Fruit fly (Drosophila melanogaster): Measurements from ENCODE around the gene CG13082.
A peak's percentile ranks its signal among the peaks of the same experiment; 100 is the strongest.

The CG13082 gene

DNA sequence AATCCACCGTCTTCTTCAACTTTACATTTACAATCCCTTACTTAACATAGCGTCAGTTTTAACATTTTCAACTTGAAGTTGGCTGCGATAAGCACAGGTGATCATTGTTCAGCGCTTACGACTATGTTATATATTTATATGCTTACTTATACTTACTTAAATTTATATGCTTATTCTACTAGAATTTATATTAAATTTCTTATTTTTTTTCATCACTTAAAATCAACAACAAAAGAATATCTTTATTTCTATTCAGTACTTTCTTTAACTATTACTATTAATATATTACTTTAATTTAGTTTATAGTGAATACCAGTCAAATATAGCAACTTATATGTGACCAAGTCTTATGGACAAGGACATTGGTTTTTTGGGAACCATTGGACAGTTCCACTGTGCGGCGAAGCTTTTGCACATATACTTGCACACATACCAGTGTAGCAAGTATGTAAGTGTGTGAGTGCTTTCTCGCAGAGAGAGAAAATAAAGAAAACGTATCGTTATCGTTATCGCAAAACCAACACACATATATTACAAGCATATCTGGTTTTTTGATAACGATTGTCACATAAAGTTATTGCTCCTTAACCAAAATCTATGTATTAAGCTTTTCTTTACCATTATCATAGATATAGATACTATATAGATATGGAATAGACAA is 20.9 kb upstream of the CG13082 start, which contains the start of gene Hasp (continued):
- TF ChIP-seq CG1024 (GFP tag; IDR thresholded peaks at IDR 0.05) (peak; percentile 3; the same call in 1 of the 2 replicates), CG14860 (GFP tag; IDR thresholded peaks at IDR 0.05; ENCODE audit: partially characterized antibody) (peak; percentile 83), h (optimal IDR thresholded peaks at IDR 0.05) (no peak), CG30020 (tag; optimal IDR thresholded peaks at IDR 0.05) (peak; percentile 2), CG14014 (GFP tag; IDR thresholded peaks at IDR 0.05) (peak; percentile 63; the same call in 1 of the 2 replicates), ewg (GFP tag; optimal IDR thresholded peaks at IDR 0.05) (peak; percentile 41), insv (GFP tag; optimal IDR thresholded peaks at IDR 0.05) (no peak), mirr (GFP tag; optimal IDR thresholded peaks at IDR 0.05) (peak; percentile 8), CG18599 (GFP tag; optimal IDR thresholded peaks at IDR 0.05) (peak; percentile 53), CG3838 (GFP tag; optimal IDR thresholded peaks at IDR 0.05) (no peak), C15 (GFP tag; IDR thresholded peaks at IDR 0.05) (peak; percentile 16; the same call in 1 of the 3 replicates), tgo (GFP tag; IDR thresholded peaks at IDR 0.05) (peak; percentile 67; the same call in 2 of the 3 replicates), Dp (GFP tag; optimal IDR thresholded peaks at IDR 0.05) (peak; percentile 7), CG9817 (tag; optimal IDR thresholded peaks at IDR 0.05) (no peak), CG16815 (GFP tag; optimal IDR thresholded peaks at IDR 0.05) (no peak), inv (GFP tag; IDR thresholded peaks at IDR 0.05; ENCODE audit: partially characterized antibody) (peak; percentile 28; the same call in 1 of the 2 replicates), ro (GFP tag; IDR thresholded peaks at IDR 0.05) (0 out of 2 replicates have a peak, but pooled peaks have one; percentile 19), vvl (GFP tag; IDR thresholded peaks at IDR 0.05) (peak; percentile 83), HHEX (GFP tag; optimal IDR thresholded peaks at IDR 0.05) (peak; percentile 39), tna (GFP tag; IDR thresholded peaks at IDR 0.05; ENCODE audit: partially characterized antibody) (peak; percentile 96), fd102C (GFP tag; optimal IDR thresholded peaks at IDR 0.05) (no peak), Dfd (GFP tag; optimal IDR thresholded peaks at IDR 0.05) (no peak), CG6791 (GFP tag; IDR thresholded peaks at IDR 0.05; ENCODE audit: partially characterized antibody) (peak; percentile 83), CG10147 (GFP tag; optimal IDR thresholded peaks at IDR 0.05) (peak; percentile 52), aop (GFP tag; IDR thresholded peaks at IDR 0.05) (no peak), Ada2b (GFP tag; IDR thresholded peaks at IDR 0.05) (0 out of 2 replicates have a peak, but pooled peaks have one; percentile 23), p53 (GFP tag; optimal IDR thresholded peaks at IDR 0.05) (no peak), dati (GFP tag; IDR thresholded peaks at IDR 0.05) (no peak), CG31388 (GFP tag; optimal IDR thresholded peaks at IDR 0.05) (no peak), CG9437 (GFP tag; optimal IDR thresholded peaks at IDR 0.05) (peak; percentile 12), CG18764 (GFP tag; optimal IDR thresholded peaks at IDR 0.05) (no peak), ap (GFP tag; IDR thresholded peaks at IDR 0.05) (peak; percentile 50), emc (GFP tag; optimal IDR thresholded peaks at IDR 0.05) (no peak), Dip2 (GFP tag; IDR thresholded peaks at IDR 0.05) (no peak), Lim3 (GFP tag; IDR thresholded peaks at IDR 0.05) (no peak), CG7556 (GFP tag; optimal IDR thresholded peaks at IDR 0.05) (peak; percentile 28), CG34224 (GFP tag; IDR thresholded peaks at IDR 0.05; ENCODE audit: partially characterized antibody) (peak; percentile 87), CG2202 (tag; optimal IDR thresholded peaks at IDR 0.05) (peak; percentile 22), Nf-YB (GFP tag; optimal IDR thresholded peaks at IDR 0.05) (peak; percentile 10), Camta (GFP tag; optimal IDR thresholded peaks at IDR 0.05) (no peak), CG2875 (GFP tag; optimal IDR thresholded peaks at IDR 0.05) (peak; percentile 33), croc (GFP tag; conservative IDR thresholded peaks at IDR 0.05) (no peak), CG12219 (GFP tag; optimal IDR thresholded peaks at IDR 0.05) (peak; percentile 44)
